Fruit fly (Drosophila melanogaster) whole organism, adult: Measurements from ENCODE around the gene bys.

ENCODE experiments used
- CG11617 ChIP-seq: fragments of 200-800 bp; sonication (Bioruptor generic); optimal IDR thresholded peaks from 2 replicates; lab custom pipeline; 2017; ENCODE audit warnings: mild to moderate bottlenecking, missing biosample characterization, missing genetic modification reagents, missing genetic modification characterization
- CG12768 ChIP-seq: fragments of 200-800 bp; sonication (Bioruptor generic); optimal IDR thresholded peaks from 2 replicates; lab custom pipeline; 2017; ENCODE audit warnings: missing biosample characterization, missing genetic modification characterization, mild to moderate bottlenecking, moderate library complexity, missing genetic modification reagents
- CG14711 ChIP-seq: fragments of 200-800 bp; sonication (Bioruptor generic); optimal IDR thresholded peaks from 2 replicates; lab custom pipeline; 2018; ENCODE audit warnings: missing biosample characterization, mild to moderate bottlenecking, missing genetic modification characterization, moderate library complexity
- CG1620 ChIP-seq: fragments of 200-800 bp; sonication (Bioruptor generic); optimal IDR thresholded peaks from 2 replicates; lab custom pipeline; 2016; ENCODE audit warnings: missing biosample characterization, missing genetic modification characterization
- CG33017 ChIP-seq: fragments of 200-800 bp; sonication (Bioruptor generic); optimal IDR thresholded peaks from 2 replicates; lab custom pipeline; 2018; ENCODE audit warnings: missing biosample characterization, mild to moderate bottlenecking, missing genetic modification characterization, moderate library complexity
- CG5204 ChIP-seq: fragments of 200-800 bp; sonication (Bioruptor generic); optimal IDR thresholded peaks from 2 replicates; lab custom pipeline; 2016; ENCODE audit warnings: missing biosample characterization, missing genetic modification characterization
- CG7045 ChIP-seq: fragments of 200-800 bp; sonication (Bioruptor generic); optimal IDR thresholded peaks from 2 replicates; lab custom pipeline; 2017; ENCODE audit warnings: missing biosample characterization, mild to moderate bottlenecking, missing genetic modification characterization
- CG7101 ChIP-seq: fragments of 200-800 bp; sonication (Bioruptor generic); optimal IDR thresholded peaks from 2 replicates; lab custom pipeline; 2018; ENCODE audit warnings: missing biosample characterization, mild to moderate bottlenecking, missing genetic modification characterization, moderate library complexity
- Clk ChIP-seq: fragments of 200-800 bp; sonication (Bioruptor generic); optimal IDR thresholded peaks from 2 replicates; lab custom pipeline; 2017; ENCODE audit warnings: missing biosample characterization, missing genetic modification characterization
- Crg-1 ChIP-seq: fragments of 200-800 bp; sonication (Bioruptor generic); optimal IDR thresholded peaks from 2 replicates; lab custom pipeline; 2016; ENCODE audit warnings: missing biosample characterization, missing genetic modification characterization
- Hr96 ChIP-seq: fragments of 200-800 bp; sonication (Bioruptor generic); optimal IDR thresholded peaks from 2 replicates; lab custom pipeline; 2016; ENCODE audit warnings: missing biosample characterization, missing genetic modification characterization
- Mnt ChIP-seq: fragments of 200-800 bp; sonication (Bioruptor generic); optimal IDR thresholded peaks from 2 replicates; lab custom pipeline; 2016; ENCODE audit warnings: missing biosample characterization, mild to moderate bottlenecking, missing genetic modification characterization
- bab1 ChIP-seq: fragments of 200-800 bp; sonication (Bioruptor generic); optimal IDR thresholded peaks from 3 replicates; lab custom pipeline; 2019; ENCODE audit warnings: missing biosample characterization, mild to moderate bottlenecking, missing genetic modification characterization, moderate library complexity
- cic ChIP-seq: fragments of 200-800 bp; sonication (Bioruptor generic); optimal IDR thresholded peaks from 2 replicates; lab custom pipeline; 2017; ENCODE audit warnings: missing biosample characterization, mild to moderate bottlenecking, missing genetic modification characterization, moderate library complexity
- cnc ChIP-seq, 2 experiments: fragments of >200 bp; optimal IDR thresholded peaks; 2 replicates each; lab custom pipeline; 2017
- kay ChIP-seq: fragments of 200-800 bp; sonication (Bioruptor generic); peaks from one replicate; lab custom pipeline; 2016; ENCODE audit warnings: missing biosample characterization, missing genetic modification characterization, borderline replicate concordance
- ovo ChIP-seq: fragments of 200-800 bp; sonication (Bioruptor generic); optimal IDR thresholded peaks from 2 replicates; lab custom pipeline; 2016; ENCODE audit warnings: missing biosample characterization, missing genetic modification characterization
- pad ChIP-seq: fragments of 200-800 bp; sonication (Bioruptor generic); optimal IDR thresholded peaks from 3 replicates; lab custom pipeline; 2017; ENCODE audit warnings: missing biosample characterization, missing genetic modification characterization, mild to moderate bottlenecking, moderate library complexity, missing genetic modification reagents
- tj ChIP-seq: fragments of 200-800 bp; sonication (Bioruptor generic); optimal IDR thresholded peaks from 3 replicates; lab custom pipeline; 2017; ENCODE audit warnings: missing biosample characterization, mild to moderate bottlenecking, missing genetic modification characterization, moderate library complexity
- toe ChIP-seq: fragments of 200-800 bp; sonication (Bioruptor generic); optimal IDR thresholded peaks from 2 replicates; lab custom pipeline; 2016; ENCODE audit warnings: missing biosample characterization, missing genetic modification characterization

Gene bys

dm6 chrX:7924913-7925312 is 23.2 kb downstream of the bys start:
- TF ChIP-seq CG1620 (GFP tag; lab: Kevin White, UChicago) = no peak

DNA sequence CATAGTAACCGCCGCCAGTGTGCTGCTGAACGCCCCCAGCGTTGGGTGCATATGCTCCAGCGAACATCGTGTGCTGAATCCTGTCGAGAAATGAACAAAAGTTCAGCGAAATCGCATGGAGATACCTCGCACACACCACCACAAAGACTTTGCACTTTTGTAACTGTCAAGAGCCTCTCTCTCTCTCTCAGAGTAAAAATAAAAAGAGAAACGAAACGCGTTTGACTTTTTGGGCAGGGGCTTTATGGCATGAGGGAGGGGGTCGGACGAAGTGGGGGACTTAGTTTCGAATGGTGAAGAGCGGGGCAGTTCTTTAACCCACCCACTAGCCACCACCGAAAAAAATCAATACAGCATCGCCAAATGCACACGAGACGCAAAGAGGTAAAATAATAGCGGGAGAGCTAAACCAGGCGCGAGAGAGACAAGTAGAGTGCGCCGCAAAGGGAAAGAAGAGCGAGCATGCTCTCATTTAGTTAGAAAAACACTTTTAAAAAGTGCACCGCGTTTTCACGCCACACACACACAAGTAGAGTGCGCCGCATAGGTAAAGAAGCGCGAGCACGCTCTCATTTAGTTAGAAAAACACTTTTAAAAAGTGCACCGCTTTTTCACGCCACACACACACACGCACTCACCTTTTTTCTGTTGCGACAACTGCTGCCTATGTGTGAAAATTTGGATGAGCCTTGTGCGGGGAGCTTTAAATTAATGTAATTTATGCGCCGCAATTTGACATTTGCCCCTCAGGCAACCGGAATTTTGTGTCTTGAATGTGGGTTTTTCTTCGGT is 28.8 kb downstream of the bys start:
- no peak for TF ChIP-seq Crg-1
- no peak for TF ChIP-seq kay (GFP tag; lab: Kevin White, UChicago)
- peak; percentile 25 for TF ChIP-seq pad (GFP tag; lab: Kevin White, UChicago)
- TF ChIP-seq CG12768 (GFP tag; lab: Kevin White, UChicago) = peak; percentile 6
- TF ChIP-seq CG7101 = peak; percentile 19
- TF ChIP-seq tj (GFP tag; lab: Kevin White, UChicago) = peak; percentile 8

dm6 chrX:7931028-7931549 is 29.4 kb downstream of the bys start, which contains the start of gene mahe:
Gene mahe (minus strand): TSS chrX:7931382.
- TF ChIP-seq pad (GFP tag; lab: Kevin White, UChicago) = no peak
- TF ChIP-seq CG11617 (GFP tag; lab: Kevin White, UChicago) = no peak
- TF ChIP-seq Crg-1 = no peak
- TF ChIP-seq Mnt (GFP tag; lab: Kevin White, UChicago) = peak; percentile 72
- TF ChIP-seq cic (GFP tag; lab: Kevin White, UChicago) = no peak
- peak; percentile 75 for TF ChIP-seq tj (GFP tag; lab: Kevin White, UChicago)
- no peak for TF ChIP-seq CG12768 (GFP tag; lab: Kevin White, UChicago)
- TF ChIP-seq CG7101 = peak; percentile 26
- TF ChIP-seq CG14711 = peak; percentile 35
- peak; percentile 55 for TF ChIP-seq bab1 (GFP tag; lab: Kevin White, UChicago)

DNA sequence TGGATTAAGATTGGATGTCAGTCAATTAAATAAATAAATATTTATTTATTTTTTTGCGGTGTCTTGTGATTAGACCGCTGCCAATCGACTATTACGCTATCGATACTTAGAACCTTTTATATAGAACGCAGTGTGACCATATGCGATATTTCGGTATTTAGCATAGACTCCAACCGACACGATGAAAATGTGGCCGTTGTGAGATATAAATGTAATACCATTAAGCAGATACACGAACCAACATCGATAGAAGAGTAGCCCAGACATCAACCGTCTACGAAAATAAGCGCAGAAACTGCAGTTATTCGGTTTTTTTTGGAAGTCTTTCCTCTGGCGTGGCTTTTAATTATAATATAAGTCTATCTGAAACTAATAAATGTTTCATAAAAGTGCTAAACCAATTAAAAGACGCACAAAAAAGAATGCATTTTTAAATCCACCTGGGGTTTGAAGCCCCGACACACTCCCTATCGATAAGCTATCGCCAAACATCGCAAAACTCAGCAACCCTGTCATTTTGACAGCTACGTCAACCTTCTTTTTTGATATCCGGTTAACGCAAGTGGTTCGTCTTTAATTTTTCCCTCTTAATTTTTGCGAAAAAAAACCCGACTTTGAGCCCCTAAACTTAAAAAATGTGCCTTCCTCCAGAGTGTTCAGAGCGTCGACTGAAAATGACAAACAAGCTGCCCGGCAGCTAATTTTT is 31.7 kb downstream of the bys start, which contains the start of the genes Dhdds and RpS14a:
Gene Dhdds (minus strand): TSS at position 142 of the 706 bp plus-strand sequence.
Gene RpS14a (plus strand): TSS at position 533 of the 706 bp plus-strand sequence.
- TF ChIP-seq Clk = no peak
- peak; percentile 77 for TF ChIP-seq ovo (GFP tag; lab: Kevin White, UChicago)
- no peak for TF ChIP-seq toe (GFP tag; lab: Kevin White, UChicago)
- TF ChIP-seq CG7045 (GFP tag; lab: Kevin White, UChicago) = peak; percentile 24
- no peak for TF ChIP-seq cnc (optimal IDR thresholded peaks at IDR 0.05; lab: Kevin White, UChicago)
- peak; percentile 64 for TF ChIP-seq CG1620 (GFP tag; lab: Kevin White, UChicago)
- peak; percentile 96 for TF ChIP-seq CG14711
- TF ChIP-seq CG5204 (GFP tag; lab: Kevin White, UChicago) = no peak
- TF ChIP-seq pad (GFP tag; lab: Kevin White, UChicago) = peak; percentile 66
- TF ChIP-seq Hr96 (GFP tag; lab: Kevin White, UChicago) = no peak
- TF ChIP-seq CG12768 (GFP tag; lab: Kevin White, UChicago) = no peak
- TF ChIP-seq Crg-1 = peak; percentile 84
- TF ChIP-seq CG11617 (GFP tag; lab: Kevin White, UChicago) = peak; percentile 91
- peak; percentile 81 for TF ChIP-seq Mnt (GFP tag; lab: Kevin White, UChicago)
- peak; percentile 77 for TF ChIP-seq CG7101
- peak; percentile 43 for TF ChIP-seq bab1 (GFP tag; lab: Kevin White, UChicago)
- TF ChIP-seq CG33017 (tag; lab: Kevin White, UChicago) = no peak
- no peak for TF ChIP-seq cic (GFP tag; lab: Kevin White, UChicago)
- TF ChIP-seq tj (GFP tag; lab: Kevin White, UChicago) = peak; percentile 66

dm6 chrX:7934679-7935078 is 33.0 kb downstream of the bys start, which contains the start of gene RpS14b:
Gene RpS14b (plus strand): TSS chrX:7934898.
- peak; percentile 24 for TF ChIP-seq toe (GFP tag; lab: Kevin White, UChicago)
- peak; percentile 44 for TF ChIP-seq CG7045 (GFP tag; lab: Kevin White, UChicago)
- peak; percentile 57 for TF ChIP-seq CG12768 (GFP tag; lab: Kevin White, UChicago)
- peak; percentile 94 for TF ChIP-seq CG11617 (GFP tag; lab: Kevin White, UChicago)
- TF ChIP-seq kay (GFP tag; lab: Kevin White, UChicago) = no peak
- TF ChIP-seq CG33017 (tag; lab: Kevin White, UChicago) = peak; percentile 37
- peak; percentile 88 for TF ChIP-seq CG7101
- TF ChIP-seq Clk = no peak
- TF ChIP-seq CG14711 = peak; percentile 75
- TF ChIP-seq tj (GFP tag; lab: Kevin White, UChicago) = peak; percentile 78
- TF ChIP-seq ovo (GFP tag; lab: Kevin White, UChicago) = peak; percentile 89
- no peak for TF ChIP-seq CG5204 (GFP tag; lab: Kevin White, UChicago)
- TF ChIP-seq Mnt (GFP tag; lab: Kevin White, UChicago) = peak; percentile 94
- peak; percentile 88 for TF ChIP-seq Hr96 (GFP tag; lab: Kevin White, UChicago)
- no peak for TF ChIP-seq cnc (optimal IDR thresholded peaks at IDR 0.05; lab: Kevin White, UChicago)
- TF ChIP-seq pad (GFP tag; lab: Kevin White, UChicago) = peak; percentile 73
- peak; percentile 83 for TF ChIP-seq Crg-1
- TF ChIP-seq bab1 (GFP tag; lab: Kevin White, UChicago) = peak; percentile 94
- peak; percentile 89 for TF ChIP-seq CG1620 (GFP tag; lab: Kevin White, UChicago)
- TF ChIP-seq cic (GFP tag; lab: Kevin White, UChicago) = peak; percentile 7
